In genomic region chrIII:6148684-6149083, ce11 we compare ENCODE assay signal across 4 worm cellular contexts.
TF ChIP-seq lines count a peak whose summit lies in the region.

No protein-coding gene starts in this region.

TF ChIP-seq in whole organism, L1 larva, 84 proteins besides CTCF, POLR2A, EP300 and RAD21:
- TF ChIP-seq sup-37 (GFP tag; optimal IDR thresholded peaks at IDR 0.05; lab: Kevin White, UChicago) (no peak), unc-98 (GFP tag; IDR thresholded peaks at IDR 0.05; lab: Robert Waterston, UW) (no peak), ces-1 (GFP tag; optimal IDR thresholded peaks at IDR 0.05; lab: Kevin White, UChicago) (no peak), lin-14 (GFP tag; optimal IDR thresholded peaks at IDR 0.05; lab: Kevin White, UChicago) (peak; percentile 6)

TF ChIP-seq in whole organism, L3 larva, 47 proteins besides CTCF, POLR2A, EP300 and RAD21:
- TF ChIP-seq ceh-82 (tag; optimal IDR thresholded peaks at IDR 0.05; lab: Kevin White, UChicago) (no peak), nhr-43 (tag; optimal IDR thresholded peaks at IDR 0.05; lab: Kevin White, UChicago; ENCODE audit: poor library complexity, severe bottlenecking) (peak; percentile 52)

TF ChIP-seq in whole organism, L4 larva, 104 proteins besides CTCF, POLR2A, EP300 and RAD21:
- TF ChIP-seq daf-16 (GFP tag; optimal IDR thresholded peaks at IDR 0.05; lab: Kevin White, UChicago) (no peak), daf-16 (tag; optimal IDR thresholded peaks at IDR 0.05; lab: Kevin White, UChicago) (peak; percentile 41), pha-4 (GFP tag; IDR thresholded peaks at IDR 0.05; lab: Robert Waterston, UW) (no peak), pha-4 (tag; optimal IDR thresholded peaks at IDR 0.05; lab: Kevin White, UChicago) (no peak)

TF ChIP-seq in whole organism, young adult, 124 proteins besides CTCF, POLR2A, EP300 and RAD21:
- no peak for TF ChIP-seq T07F8.4 (tag; optimal IDR thresholded peaks at IDR 0.05; lab: Kevin White, UChicago)
- no peak for TF ChIP-seq pha-4 (tag; optimal IDR thresholded peaks at IDR 0.05; lab: Kevin White, UChicago)
- TF ChIP-seq nfya-2 (GFP tag; IDR thresholded peaks at IDR 0.05; lab: Robert Waterston, UW), result no peak
- peak; percentile 36; the same call in 1 of the 2 replicates for TF ChIP-seq Y53G8AR.9 (GFP tag; conservative IDR thresholded peaks at IDR 0.05; lab: Robert Waterston, UW)
- TF ChIP-seq hmg-20 (GFP tag; IDR thresholded peaks at IDR 0.05; lab: Robert Waterston, UW), result no peak
- TF ChIP-seq madf-3 (GFP tag; IDR thresholded peaks at IDR 0.05; lab: Robert Waterston, UW), result no peak
- TF ChIP-seq ZK185.1 (tag; optimal IDR thresholded peaks at IDR 0.05; lab: Kevin White, UChicago; ENCODE audit: poor library complexity, severe bottlenecking), result no peak
- TF ChIP-seq ceh-40 (GFP tag; IDR thresholded peaks at IDR 0.05; lab: Robert Waterston, UW), result no peak
- TF ChIP-seq madf-8 (GFP tag; conservative IDR thresholded peaks at IDR 0.05; lab: Robert Waterston, UW), result no peak
- 0 out of 2 replicates have a peak, but pooled peaks have one; percentile 3 for TF ChIP-seq mcd-1 (GFP tag; IDR thresholded peaks at IDR 0.05; lab: Robert Waterston, UW)
- TF ChIP-seq attf-5 (GFP tag; optimal IDR thresholded peaks at IDR 0.05; lab: Kevin White, UChicago), result no peak
- 0 out of 2 replicates have a peak, but pooled peaks have one; percentile 52 for TF ChIP-seq cebp-2 (GFP tag; IDR thresholded peaks at IDR 0.05; lab: Robert Waterston, UW)
- TF ChIP-seq aptf-3 (GFP tag; IDR thresholded peaks at IDR 0.05; lab: Robert Waterston, UW), result no peak
- no peak for TF ChIP-seq K11D2.4 (GFP tag; IDR thresholded peaks at IDR 0.05; lab: Robert Waterston, UW)
- TF ChIP-seq hmg-1.2 (GFP tag; IDR thresholded peaks at IDR 0.05; lab: Robert Waterston, UW), result no peak
- TF ChIP-seq B0019.2 (GFP tag; conservative IDR thresholded peaks at IDR 0.05; lab: Robert Waterston, UW), result no peak
- no peak for TF ChIP-seq T26A5.8 (tag; optimal IDR thresholded peaks at IDR 0.05; lab: Kevin White, UChicago)
- TF ChIP-seq F10E7.11 (tag; optimal IDR thresholded peaks at IDR 0.05; lab: Kevin White, UChicago), result no peak
- TF ChIP-seq F49E8.2 (tag; optimal IDR thresholded peaks at IDR 0.05; lab: Kevin White, UChicago; ENCODE audit: insufficient read depth), result no peak
- TF ChIP-seq lin-35 (GFP tag; optimal IDR thresholded peaks at IDR 0.05; lab: Kevin White, UChicago), result no peak
- TF ChIP-seq rec-8 (tag; optimal IDR thresholded peaks at IDR 0.05; lab: Kevin White, UChicago), result no peak
- TF ChIP-seq tlf-1 (GFP tag; optimal IDR thresholded peaks at IDR 0.05; lab: Kevin White, UChicago), result no peak
- TF ChIP-seq unc-130 (GFP tag; optimal IDR thresholded peaks at IDR 0.05; lab: Kevin White, UChicago), result no peak
- TF ChIP-seq Y53F4B.3 (GFP tag; IDR thresholded peaks at IDR 0.05; lab: Robert Waterston, UW), result no peak
- peak; percentile 49 for TF ChIP-seq zim-3 (tag; optimal IDR thresholded peaks at IDR 0.05; lab: Kevin White, UChicago)
- no peak for TF ChIP-seq tbx-9 (tag; optimal IDR thresholded peaks at IDR 0.05; lab: Kevin White, UChicago; ENCODE audit: borderline replicate concordance)
- no peak for TF ChIP-seq ztf-6 (GFP tag; IDR thresholded peaks at IDR 0.05; lab: Robert Waterston, UW)
- TF ChIP-seq C06A6.2 (GFP tag; conservative IDR thresholded peaks at IDR 0.05; lab: Robert Waterston, UW), result 0 out of 2 replicates have a peak, but pooled peaks have one; percentile 17
- no peak for TF ChIP-seq lsy-27 (tag; optimal IDR thresholded peaks at IDR 0.05; lab: Kevin White, UChicago; ENCODE audit: borderline replicate concordance, insufficient read depth)
- no peak for TF ChIP-seq pbrm-1 (GFP tag; IDR thresholded peaks at IDR 0.05; lab: Robert Waterston, UW)
- no peak for TF ChIP-seq dpl-1 (GFP tag; optimal IDR thresholded peaks at IDR 0.05; lab: Kevin White, UChicago)
- TF ChIP-seq ceh-58 (GFP tag; IDR thresholded peaks at IDR 0.05; lab: Robert Waterston, UW), result no peak
- TF ChIP-seq ztf-28 (GFP tag; IDR thresholded peaks at IDR 0.05; lab: Robert Waterston, UW), result no peak
- no peak for TF ChIP-seq xnd-1 (tag; optimal IDR thresholded peaks at IDR 0.05; lab: Kevin White, UChicago)
- TF ChIP-seq nhr-80 (tag; optimal IDR thresholded peaks at IDR 0.05; lab: Kevin White, UChicago), result no peak
- TF ChIP-seq fkh-3 (tag; optimal IDR thresholded peaks at IDR 0.05; lab: Kevin White, UChicago), result no peak
- peak; percentile 43 for TF ChIP-seq dpff-1 (tag; optimal IDR thresholded peaks at IDR 0.05; lab: Kevin White, UChicago)
- TF ChIP-seq nfya-1 (tag; optimal IDR thresholded peaks at IDR 0.05; lab: Kevin White, UChicago; ENCODE audit: borderline replicate concordance, insufficient read depth), result no peak
- TF ChIP-seq ceh-91 (GFP tag; IDR thresholded peaks at IDR 0.05; lab: Robert Waterston, UW), result no peak
- no peak for TF ChIP-seq madf-6 (GFP tag; IDR thresholded peaks at IDR 0.05; lab: Robert Waterston, UW)
